Fruit fly (Drosophila melanogaster) whole organism, embryonic: Measurements from ENCODE around the gene CG14014.

ENCODE experiments used
- Atf3 ChIP-seq: fragments of 200-800 bp; sonication (Bioruptor generic); optimal IDR thresholded peaks from 3 replicates; lab custom pipeline; 2016; ENCODE audit warnings: missing biosample characterization, missing genetic modification characterization
- BEAF-32 ChIP-seq: fragments of 200-800 bp; sonication (Bioruptor generic); optimal IDR thresholded peaks from 3 replicates; lab custom pipeline; 2017; ENCODE audit warnings: missing biosample characterization, missing genetic modification characterization, mild to moderate bottlenecking, moderate library complexity, missing genetic modification reagents
- CG10209 ChIP-seq: fragments of 200-800 bp; sonication (Bioruptor generic); optimal IDR thresholded peaks from 3 replicates; lab custom pipeline; 2017; ENCODE audit warnings: missing biosample characterization, mild to moderate bottlenecking, missing genetic modification characterization, missing genetic modification reagents
- CG10321 ChIP-seq: fragments of 200-800 bp; sonication (Bioruptor generic); IDR thresholded peaks from 2 replicates; pipeline ENCODE4 v1.3.6; 2022; ENCODE audit warnings: missing biosample characterization, missing genetic modification characterization
- CG10979 ChIP-seq: fragments of 200-800 bp; sonication (Bioruptor generic); optimal IDR thresholded peaks from 2 replicates; lab custom pipeline; 2018; ENCODE audit warnings: missing biosample characterization, mild to moderate bottlenecking, missing genetic modification characterization, moderate library complexity
- CG11247 ChIP-seq: fragments of 200-800 bp; sonication (Bioruptor generic); IDR thresholded peaks from 2 replicates; pipeline ENCODE4 v1.3.6; 2022; ENCODE audit warnings: missing biosample characterization, missing genetic modification characterization
- CG12942 ChIP-seq: fragments of 200-800 bp; sonication (Bioruptor generic); optimal IDR thresholded peaks from 3 replicates; lab custom pipeline; 2016; ENCODE audit warnings: missing biosample characterization, missing genetic modification characterization
- CG13287 ChIP-seq: fragments of 200-800 bp; sonication (Bioruptor generic); IDR thresholded peaks from 2 replicates; pipeline ENCODE4 v1.3.6; 2022; ENCODE audit warnings: missing biosample characterization, missing genetic modification characterization; ENCODE audit not compliant: partially characterized antibody
- CG14710 ChIP-seq: fragments of 200-800 bp; sonication (Bioruptor generic); optimal IDR thresholded peaks from 3 replicates; lab custom pipeline; 2019; ENCODE audit warnings: missing biosample characterization, mild to moderate bottlenecking, missing genetic modification characterization, moderate library complexity
- CG15696 ChIP-seq: fragments of 200-800 bp; sonication (Bioruptor generic); optimal IDR thresholded peaks from 2 replicates; lab custom pipeline; 2019; ENCODE audit warnings: missing biosample characterization, mild to moderate bottlenecking, missing genetic modification characterization, moderate library complexity
- CG17912 ChIP-seq: fragments of 200-800 bp; sonication (Bioruptor generic); optimal IDR thresholded peaks from 2 replicates; lab custom pipeline; 2018; ENCODE audit warnings: missing biosample characterization, mild to moderate bottlenecking, missing genetic modification characterization
- CG1832 ChIP-seq: fragments of 200-800 bp; sonication (Bioruptor generic); optimal IDR thresholded peaks from 2 replicates; lab custom pipeline; 2017; ENCODE audit warnings: missing biosample characterization, mild to moderate bottlenecking, missing genetic modification characterization, inconsistent platforms
- CG34422 ChIP-seq: fragments of 200-800 bp; sonication (Bioruptor generic); IDR thresholded peaks from 3 replicates; pipeline ENCODE4 v1.3.6; 2022; ENCODE audit warnings: missing biosample characterization, missing genetic modification characterization
- CG4424 ChIP-seq: fragments of 200-800 bp; sonication (Bioruptor generic); optimal IDR thresholded peaks from 3 replicates; lab custom pipeline; 2016; ENCODE audit warnings: missing biosample characterization, missing genetic modification characterization
- CG4707 ChIP-seq: fragments of 200-800 bp; sonication (Bioruptor generic); optimal IDR thresholded peaks from 2 replicates; lab custom pipeline; 2018; ENCODE audit warnings: missing biosample characterization, mild to moderate bottlenecking, missing genetic modification characterization, moderate library complexity
- CG7987 ChIP-seq: fragments of 200-800 bp; sonication (Bioruptor generic); optimal IDR thresholded peaks from 2 replicates; lab custom pipeline; 2018; ENCODE audit warnings: missing biosample characterization, mild to moderate bottlenecking, missing genetic modification characterization, moderate library complexity
- CG8089 ChIP-seq: fragments of 200-800 bp; sonication (Bioruptor generic); optimal IDR thresholded peaks from 3 replicates; lab custom pipeline; 2016; ENCODE audit warnings: missing biosample characterization, missing genetic modification characterization
- CG8765 ChIP-seq: fragments of 200-800 bp; sonication (Bioruptor generic); IDR thresholded peaks from 2 replicates; pipeline ENCODE4 v1.3.6; 2022; ENCODE audit warnings: missing biosample characterization, missing genetic modification characterization
- CG8924 ChIP-seq: fragments of 200-800 bp; optimal IDR thresholded peaks from 3 replicates; lab custom pipeline; 2019; ENCODE audit warnings: missing biosample characterization, mild to moderate bottlenecking, missing genetic modification characterization, moderate library complexity
- CG9437 ChIP-seq: fragments of 200-800 bp; sonication (Bioruptor generic); optimal IDR thresholded peaks from 2 replicates; lab custom pipeline; 2018; ENCODE audit warnings: missing biosample characterization, mild to moderate bottlenecking, missing genetic modification characterization
- CHES-1-like ChIP-seq: fragments of 200-800 bp; sonication (Bioruptor generic); optimal IDR thresholded peaks from 2 replicates; lab custom pipeline; 2016; ENCODE audit warnings: missing biosample characterization, missing genetic modification characterization
- CrebB ChIP-seq: fragments of 200-800 bp; sonication (Bioruptor generic); optimal IDR thresholded peaks from 3 replicates; lab custom pipeline; 2018; ENCODE audit warnings: missing biosample characterization, mild to moderate bottlenecking, missing genetic modification characterization
- D19B ChIP-seq: fragments of 200-800 bp; sonication (Bioruptor generic); optimal IDR thresholded peaks from 2 replicates; lab custom pipeline; 2017; ENCODE audit warnings: missing biosample characterization, mild to moderate bottlenecking, missing genetic modification characterization
- Dip2 ChIP-seq: fragments of 200-800 bp; sonication (Bioruptor generic); IDR thresholded peaks from 2 replicates; pipeline ENCODE4 v1.3.6; 2022; ENCODE audit warnings: missing biosample characterization, missing genetic modification characterization
- Dref ChIP-seq: fragments of 200-800 bp; sonication (Bioruptor generic); IDR thresholded peaks from 2 replicates; pipeline ENCODE4 v1.3.6; 2022; ENCODE audit warnings: missing biosample characterization, missing genetic modification characterization
- Ets65A ChIP-seq: fragments of 200-800 bp; sonication (Bioruptor generic); peaks from one replicate; lab custom pipeline; 2016; ENCODE audit warnings: missing biosample characterization, missing genetic modification characterization
- H15 ChIP-seq: fragments of 200-800 bp; sonication (Bioruptor generic); IDR thresholded peaks from 3 replicates; pipeline ENCODE4 v1.3.6; 2022; ENCODE audit warnings: missing biosample characterization, missing genetic modification characterization
- HHEX ChIP-seq: fragments of 200-800 bp; sonication (Bioruptor generic); optimal IDR thresholded peaks from 3 replicates; lab custom pipeline; 2017; ENCODE audit warnings: missing biosample characterization, mild to moderate bottlenecking, missing genetic modification characterization, missing genetic modification reagents
- Hr51 ChIP-seq, 2 experiments: fragments of 200-800 bp; sonication (Bioruptor generic); optimal IDR thresholded peaks; 2 replicates in 1 of 2; 3 replicates in 1 of 2; lab custom pipeline; 2016 to 2018; ENCODE audit warnings: missing biosample characterization in 2 of 2, missing genetic modification characterization in 2 of 2, mild to moderate bottlenecking in 1 of 2, moderate library complexity in 1 of 2
- MESR4 ChIP-seq: fragments of 200-800 bp; sonication (Bioruptor generic); optimal IDR thresholded peaks from 2 replicates; lab custom pipeline; 2018; ENCODE audit warnings: missing biosample characterization, mild to moderate bottlenecking, missing genetic modification characterization, moderate library complexity
- Max ChIP-seq: fragments of 200-800 bp; sonication (Bioruptor generic); optimal IDR thresholded peaks from 2 replicates; lab custom pipeline; 2016; ENCODE audit warnings: missing biosample characterization, mild to moderate bottlenecking, missing genetic modification characterization
- Nf-YC ChIP-seq: fragments of 200-800 bp; optimal IDR thresholded peaks from 3 replicates; lab custom pipeline; 2019; ENCODE audit warnings: missing biosample characterization, mild to moderate bottlenecking, missing genetic modification characterization, moderate library complexity
- Sry-β ChIP-seq: fragments of 200-800 bp; sonication (Bioruptor generic); optimal IDR thresholded peaks from 2 replicates; lab custom pipeline; 2018; ENCODE audit warnings: missing biosample characterization, mild to moderate bottlenecking, missing genetic modification characterization, moderate library complexity
- Stat92E ChIP-seq, 3 experiments: fragments of >200 bp in 2 of 3; fragments of 200-800 bp in 1 of 3; sonication (Bioruptor generic) in 1 of 3; optimal IDR thresholded peaks; 2 replicates each; lab custom pipeline; 2017 to 2019; ENCODE audit warnings: missing biosample characterization in 3 of 3, missing genetic modification characterization in 3 of 3, mild to moderate bottlenecking in 1 of 3, moderate library complexity in 1 of 3
- Xbp1 ChIP-seq: fragments of 200-800 bp; sonication (Bioruptor generic); optimal IDR thresholded peaks from 3 replicates; lab custom pipeline; 2016; ENCODE audit warnings: missing biosample characterization, mild to moderate bottlenecking, missing genetic modification characterization
- ac ChIP-seq: fragments of 200-800 bp; sonication (Bioruptor generic); optimal IDR thresholded peaks from 3 replicates; lab custom pipeline; 2017; ENCODE audit warnings: missing biosample characterization, mild to moderate bottlenecking, missing genetic modification characterization
- bowl ChIP-seq: fragments of 200-800 bp; sonication (Bioruptor generic); IDR thresholded peaks from 2 replicates; pipeline ENCODE4 v1.3.6; 2022; ENCODE audit warnings: missing biosample characterization, missing genetic modification characterization
- cad ChIP-seq: fragments of >200 bp; optimal IDR thresholded peaks from 2 replicates; lab custom pipeline; 2017; ENCODE audit warnings: missing biosample characterization, missing genetic modification characterization
- crp ChIP-seq, 2 experiments: fragments of 200-800 bp; sonication (Bioruptor generic); optimal IDR thresholded peaks; 2 replicates in 1 of 2; 3 replicates in 1 of 2; lab custom pipeline; 2017; ENCODE audit warnings: missing biosample characterization in 2 of 2, missing genetic modification characterization in 2 of 2, mild to moderate bottlenecking in 1 of 2, moderate library complexity in 1 of 2
- dati ChIP-seq: fragments of 200-800 bp; sonication (Bioruptor generic); IDR thresholded peaks from 2 replicates; pipeline ENCODE4 v1.3.6; 2022; ENCODE audit warnings: missing biosample characterization, missing genetic modification characterization
- exex ChIP-seq: fragments of 200-800 bp; sonication (Bioruptor generic); optimal IDR thresholded peaks from 4 replicates; lab custom pipeline; 2018; ENCODE audit warnings: missing biosample characterization, mild to moderate bottlenecking, missing genetic modification characterization, moderate library complexity
- eyg ChIP-seq: fragments of 200-800 bp; sonication (Bioruptor generic); optimal IDR thresholded peaks from 3 replicates; lab custom pipeline; 2016; ENCODE audit warnings: missing biosample characterization, missing genetic modification characterization
- ftz-f1 ChIP-seq: fragments of 200-800 bp; sonication (Bioruptor generic); optimal IDR thresholded peaks from 2 replicates; lab custom pipeline; 2016; ENCODE audit warnings: missing biosample characterization, missing genetic modification characterization
- lola ChIP-seq, 3 experiments: fragments of >200 bp in 2 of 3; fragments of 200-800 bp in 1 of 3; sonication (Bioruptor generic) in 1 of 3; optimal IDR thresholded peaks; 2 replicates each; lab custom pipeline; 2017 to 2019; ENCODE audit warnings: missing biosample characterization in 3 of 3, missing genetic modification characterization in 3 of 3, mild to moderate bottlenecking in 1 of 3, moderate library complexity in 1 of 3
- nmo ChIP-seq: fragments of 200-800 bp; sonication (Bioruptor generic); optimal IDR thresholded peaks from 2 replicates; lab custom pipeline; 2018; ENCODE audit warnings: missing biosample characterization, mild to moderate bottlenecking, missing genetic modification characterization, moderate library complexity
- nom ChIP-seq: fragments of 200-800 bp; sonication (Bioruptor generic); optimal IDR thresholded peaks from 2 replicates; lab custom pipeline; 2017; ENCODE audit warnings: missing biosample characterization, missing genetic modification characterization, mild to moderate bottlenecking, moderate library complexity, missing genetic modification reagents
- ranshi ChIP-seq: fragments of 200-800 bp; sonication (Bioruptor generic); IDR thresholded peaks from 2 replicates; pipeline ENCODE4 v1.3.6; 2022; ENCODE audit warnings: missing biosample characterization, missing genetic modification characterization
- row ChIP-seq: fragments of 200-800 bp; sonication (Bioruptor generic); IDR thresholded peaks from 3 replicates; pipeline ENCODE4 v1.3.6; 2022; ENCODE audit warnings: missing biosample characterization, missing genetic modification characterization
- tgo ChIP-seq: fragments of 200-800 bp; sonication (Bioruptor generic); IDR thresholded peaks from 3 replicates; pipeline ENCODE4 v1.3.6; 2022; ENCODE audit warnings: missing biosample characterization, missing genetic modification characterization
- z ChIP-seq: fragments of 200-800 bp; sonication (Bioruptor generic); IDR thresholded peaks from 3 replicates; pipeline ENCODE4 v1.3.6; 2022; ENCODE audit warnings: missing biosample characterization, missing genetic modification characterization

Gene CG14014

dm6 chr2L:5519846-5520384, 30.7 kb downstream of the CG14014 start, which contains the start of the genes CG7382 and cl (continued):
- TF ChIP-seq CG10979: peak; percentile 24
- no peak for TF ChIP-seq HHEX (GFP tag; lab: Kevin White, UChicago)
- peak; percentile 56 for TF ChIP-seq BEAF-32 (GFP tag; lab: Kevin White, UChicago)
- TF ChIP-seq CG8089: no peak
- no peak for TF ChIP-seq tgo (GFP tag; lab: Robert Waterston, UW)
- no peak for TF ChIP-seq CG1832 (GFP tag; lab: Kevin White, UChicago)
- TF ChIP-seq CG4707: no peak
- peak; percentile 65 for TF ChIP-seq Nf-YC
- TF ChIP-seq Dref (GFP tag; lab: Robert Waterston, UW): peak; percentile 59
- TF ChIP-seq Xbp1: peak; percentile 60
- TF ChIP-seq Sry-β: peak; percentile 98
- TF ChIP-seq CG11247: no peak
- peak; percentile 84 for TF ChIP-seq CG14710 (tag; lab: Kevin White, UChicago)
- no peak for TF ChIP-seq Atf3 (GFP tag; lab: Kevin White, UChicago)
- TF ChIP-seq CG8924 (tag; lab: Kevin White, UChicago): peak; percentile 22
- peak; percentile 46 for TF ChIP-seq MESR4
- peak in 1 of 3 experiments; percentile 54 for TF ChIP-seq lola (GFP tag; optimal IDR thresholded peaks at IDR 0.05; lab: Kevin White, UChicago)
- no peak for TF ChIP-seq D19B
- no peak for TF ChIP-seq CG17912 (GFP tag; lab: Kevin White, UChicago)
- peak; percentile 10 for TF ChIP-seq Max
- no peak for TF ChIP-seq dati (GFP tag; lab: Robert Waterston, UW)
- peak; percentile 60 to 94 for TF ChIP-seq crp (GFP tag; optimal IDR thresholded peaks at IDR 0.05; lab: Kevin White, UChicago)
- no peak for TF ChIP-seq CG34422 (GFP tag; lab: Robert Waterston, UW)
- TF ChIP-seq exex: no peak
- peak in 1 of 2 experiments; percentile 54 for TF ChIP-seq Hr51 (GFP tag; optimal IDR thresholded peaks at IDR 0.05; lab: Kevin White, UChicago)
- no peak for TF ChIP-seq cad (GFP tag; lab: Kevin White, UChicago)
- TF ChIP-seq ftz-f1 (GFP tag; lab: Kevin White, UChicago): no peak
- TF ChIP-seq CG12942 (GFP tag; lab: Kevin White, UChicago): peak; percentile 17
- no peak for TF ChIP-seq CG7987
- no peak for TF ChIP-seq Dip2 (GFP tag; lab: Robert Waterston, UW)
- TF ChIP-seq CrebB (tag; lab: Kevin White, UChicago): no peak
- no peak for TF ChIP-seq CG13287 (GFP tag; lab: Robert Waterston, UW)
- no peak for TF ChIP-seq bowl
- peak; percentile 2 for TF ChIP-seq CG10209 (GFP tag; lab: Kevin White, UChicago)
- no peak for TF ChIP-seq CG10321 (GFP tag; lab: Robert Waterston, UW)
- peak; percentile 33 for TF ChIP-seq CG15696 (tag; lab: Kevin White, UChicago)
- no peak for TF ChIP-seq CHES-1-like (GFP tag; lab: Kevin White, UChicago)
- peak in 1 of 3 experiments; percentile 24 for TF ChIP-seq Stat92E (GFP tag; optimal IDR thresholded peaks at IDR 0.05; lab: Kevin White, UChicago)
- TF ChIP-seq row (GFP tag; lab: Robert Waterston, UW): peak; percentile 93
- peak; percentile 91 for TF ChIP-seq Ets65A (GFP tag; lab: Kevin White, UChicago)
- no peak for TF ChIP-seq z (GFP tag; lab: Robert Waterston, UW)
- TF ChIP-seq ranshi (GFP tag; lab: Robert Waterston, UW): no peak
- TF ChIP-seq H15: no peak
- no peak for TF ChIP-seq ac (GFP tag; lab: Kevin White, UChicago)
- TF ChIP-seq CG8765: no peak
- TF ChIP-seq nmo (GFP tag; lab: Kevin White, UChicago): peak; percentile 79
- no peak for TF ChIP-seq eyg (GFP tag; lab: Kevin White, UChicago)
- no peak for TF ChIP-seq nom (GFP tag; lab: Kevin White, UChicago)
- TF ChIP-seq CG9437 (GFP tag; lab: Kevin White, UChicago): peak; percentile 98
- TF ChIP-seq CG4424: peak; percentile 48
